Worm (Caenorhabditis elegans) whole organism, late embryonic: Measurements from ENCODE around the gene rde-8.

Source experiments
- K02D7.2 ChIP-seq: sonication (generic microtip); optimal IDR thresholded peaks from 2 replicates; lab custom pipeline; 2017; ENCODE audit warnings: mild to moderate bottlenecking, missing genetic modification characterization, missing compliant biosample characterization
- T23F11.4 ChIP-seq: fragments of 200-800 bp; sonication (Bioruptor generic); optimal IDR thresholded peaks from 2 replicates; lab custom pipeline; 2018; ENCODE audit warnings: mild to moderate bottlenecking, missing genetic modification characterization, missing compliant biosample characterization
- ceh-31 ChIP-seq: sonication (generic microtip); optimal IDR thresholded peaks from 2 replicates; lab custom pipeline; 2016; ENCODE audit warnings: missing genetic modification characterization, missing compliant biosample characterization
- ceh-48 ChIP-seq: sonication (generic microtip); optimal IDR thresholded peaks from 2 replicates; lab custom pipeline; 2016; ENCODE audit warnings: missing genetic modification characterization, inconsistent platforms, missing compliant biosample characterization
- ceh-6 ChIP-seq: fragments of 200-800 bp; sonication (Bioruptor generic); optimal IDR thresholded peaks from 2 replicates; lab custom pipeline; 2018; ENCODE audit warnings: mild to moderate bottlenecking, missing genetic modification characterization, missing compliant biosample characterization
- ets-4 ChIP-seq: sonication (generic microtip); optimal IDR thresholded peaks from 2 replicates; lab custom pipeline; 2016; ENCODE audit warnings: missing genetic modification characterization, missing compliant biosample characterization
- fkh-10 ChIP-seq: fragments of 150-350 bp; optimal IDR thresholded peaks from 2 replicates; lab custom pipeline; 2014; ENCODE audit warnings: missing biosample characterization, missing genetic modification reagents, missing genetic modification characterization
- gmeb-2 ChIP-seq: sonication (generic microtip); optimal IDR thresholded peaks from 2 replicates; lab custom pipeline; 2016; ENCODE audit warnings: missing genetic modification characterization, inconsistent platforms, missing compliant biosample characterization
- hlh-13 ChIP-seq: fragments of 200-800 bp; sonication (Bioruptor generic); optimal IDR thresholded peaks from 2 replicates; lab custom pipeline; 2018; ENCODE audit warnings: mild to moderate bottlenecking, missing genetic modification characterization, missing compliant biosample characterization
- hlh-15 ChIP-seq: sonication (generic microtip); optimal IDR thresholded peaks from 2 replicates; lab custom pipeline; 2016; ENCODE audit warnings: missing genetic modification characterization, missing compliant biosample characterization
- hlh-6 ChIP-seq: sonication (generic microtip); optimal IDR thresholded peaks from 2 replicates; lab custom pipeline; 2016; ENCODE audit warnings: missing genotype, missing genetic modification characterization, missing compliant biosample characterization
- madf-2 ChIP-seq: sonication (generic microtip); optimal IDR thresholded peaks from 2 replicates; lab custom pipeline; 2017; ENCODE audit warnings: missing genetic modification characterization, missing compliant biosample characterization
- nfya-1 ChIP-seq: sonication (generic microtip); optimal IDR thresholded peaks from 2 replicates; lab custom pipeline; 2017; ENCODE audit warnings: missing genetic modification characterization, mild to moderate bottlenecking, missing compliant biosample characterization, antibody characterized with exemption, moderate library complexity
- pros-1 ChIP-seq: fragments of 150-350 bp; optimal IDR thresholded peaks from 2 replicates; lab custom pipeline; 2014; ENCODE audit warnings: missing biosample characterization, missing genetic modification reagents, missing genetic modification characterization
- ref-2 ChIP-seq: sonication (generic microtip); optimal IDR thresholded peaks from 2 replicates; lab custom pipeline; 2016; ENCODE audit warnings: missing genetic modification characterization, missing compliant biosample characterization
- syd-9 ChIP-seq: sonication (generic microtip); optimal IDR thresholded peaks from 2 replicates; lab custom pipeline; 2016; ENCODE audit warnings: mild to moderate bottlenecking, missing genetic modification characterization, moderate library complexity, missing compliant biosample characterization
- unc-3 ChIP-seq, 2 experiments: fragments of 200-800 bp in 1 of 2; sonication (Bioruptor generic) in 1 of 2; sonication (generic microtip) in 1 of 2; conservative IDR thresholded peaks in 1 of 2; optimal IDR thresholded peaks in 1 of 2; 2 replicates each; pipeline versions ENCODE4 v1.3.6 to Lab custom; 2016 to 2022; ENCODE audit warnings: missing compliant biosample characterization in 2 of 2, missing genetic modification characterization in 2 of 2, missing genetic modification reagents in 1 of 2
- ztf-16 ChIP-seq: sonication (generic microtip); optimal IDR thresholded peaks from 2 replicates; lab custom pipeline; 2017; ENCODE audit warnings: missing genetic modification characterization, missing compliant biosample characterization

The rde-8 gene

ce11 chrIV:7052135-7052534, 50.9 kb downstream of the rde-8 start:
- TF ChIP-seq T23F11.4 (GFP tag; lab: Kevin White, UChicago), result no peak
- no peak for TF ChIP-seq madf-2 (tag; lab: Kevin White, UChicago)
- TF ChIP-seq nfya-1 (tag; lab: Kevin White, UChicago), result no peak
- TF ChIP-seq ref-2 (tag; lab: Kevin White, UChicago), result no peak
- TF ChIP-seq fkh-10, result no peak
- TF ChIP-seq hlh-13 (GFP tag; lab: Kevin White, UChicago), result no peak
- no peak for TF ChIP-seq hlh-6 (tag; lab: Kevin White, UChicago)
- TF ChIP-seq pros-1 (tag; lab: Kevin White, UChicago), result no peak

DNA sequence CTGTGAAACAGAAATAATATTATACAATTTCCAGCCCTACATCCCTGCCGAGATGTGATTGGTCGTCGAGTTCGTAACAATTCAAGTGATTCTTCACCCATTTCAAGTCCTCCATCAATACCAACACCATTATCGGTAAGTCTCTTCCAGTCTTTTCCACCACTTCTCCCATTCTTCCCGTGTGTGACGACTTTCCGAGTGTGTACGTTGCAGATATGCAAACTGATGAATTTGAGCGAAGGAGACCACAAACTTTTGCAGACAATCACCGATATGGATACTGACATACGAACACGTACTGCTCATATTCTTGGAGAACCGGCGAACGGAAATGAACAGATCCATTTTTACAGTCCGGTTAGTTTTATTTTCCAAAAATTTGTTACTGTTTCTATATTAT, 51.5 kb downstream of the rde-8 start:
- TF ChIP-seq ceh-31 (tag; lab: Kevin White, UChicago) (no peak), ceh-48 (tag; lab: Kevin White, UChicago) (no peak), ztf-16 (tag; lab: Kevin White, UChicago) (no peak), K02D7.2 (tag; lab: Kevin White, UChicago) (no peak), hlh-15 (tag; lab: Kevin White, UChicago) (no peak), hlh-6 (tag; lab: Kevin White, UChicago) (no peak), ets-4 (tag; lab: Kevin White, UChicago) (no peak), gmeb-2 (tag; lab: Kevin White, UChicago) (no peak), hlh-13 (GFP tag; lab: Kevin White, UChicago) (no peak), unc-3 (GFP tag; conservative IDR thresholded peaks at IDR 0.05; lab: Robert Waterston, UW) (no peak), unc-3 (tag; optimal IDR thresholded peaks at IDR 0.05; lab: Kevin White, UChicago) (no peak), syd-9 (tag; lab: Kevin White, UChicago) (no peak), ceh-6 (no peak)
- TF ChIP-seq, all 69 proteins: peak for 0
